Worm (Caenorhabditis elegans): ENCODE measurements around the gene F13A2.10.
A peak's percentile ranks its signal among the peaks of the same experiment; 100 is the strongest.

The F13A2.10 gene

ce11 chrV:4357369-4357768 lies 28.7 kb downstream of the F13A2.10 start (continued):
- TF ChIP-seq lin-13 (GFP tag; optimal IDR thresholded peaks at IDR 0.05), result no peak
- no peak for TF ChIP-seq pqm-1 (tag; optimal IDR thresholded peaks at IDR 0.05)
- no peak for TF ChIP-seq mab-9 (GFP tag; IDR thresholded peaks at IDR 0.05)
- TF ChIP-seq dsc-1 (tag; optimal IDR thresholded peaks at IDR 0.05), result no peak
- no peak for TF ChIP-seq egl-13 (tag; optimal IDR thresholded peaks at IDR 0.05)
- no peak for TF ChIP-seq vab-15 (tag; optimal IDR thresholded peaks at IDR 0.05)
- no peak for TF ChIP-seq ceh-90 (tag; optimal IDR thresholded peaks at IDR 0.05)
- TF ChIP-seq nhr-11 (tag; optimal IDR thresholded peaks at IDR 0.05), result no peak
- TF ChIP-seq ceh-8 (GFP tag; optimal IDR thresholded peaks at IDR 0.05), result peak; percentile 49
- no peak for TF ChIP-seq ama-1 (optimal IDR thresholded peaks at IDR 0.05)
- no peak for TF ChIP-seq egl-27 (tag; optimal IDR thresholded peaks at IDR 0.05)

DNA sequence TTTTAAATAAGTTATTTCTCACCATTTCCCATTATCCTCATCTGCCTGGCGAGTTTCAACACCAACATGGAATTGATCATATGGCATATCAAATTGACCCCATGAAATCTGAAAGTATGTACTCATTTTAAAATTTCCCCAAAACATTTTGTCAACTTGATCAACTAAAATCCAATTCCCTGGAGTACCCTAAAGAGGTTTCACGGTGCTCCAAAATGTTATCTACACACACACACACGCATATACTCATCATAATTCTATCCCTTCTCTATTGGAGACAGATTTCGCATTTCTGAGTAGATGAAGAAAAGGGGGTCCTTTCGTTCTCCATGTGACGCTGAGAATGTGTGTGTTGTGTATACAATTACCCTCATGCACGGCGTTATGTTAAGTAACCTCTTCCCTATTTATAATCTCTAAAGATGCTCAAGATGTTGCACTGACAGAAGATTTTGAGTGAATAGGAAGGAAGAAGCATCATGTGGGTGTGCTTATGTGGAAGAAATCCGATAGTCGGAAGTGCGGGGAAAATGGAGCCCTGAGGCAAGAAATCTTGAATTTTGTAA lies 29.9 kb downstream of the F13A2.10 start:
- TF ChIP-seq nhr-71 (tag; optimal IDR thresholded peaks at IDR 0.05) (peak; percentile 24), unc-62 (GFP tag; optimal IDR thresholded peaks at IDR 0.05) (no peak), nhr-20 (tag; optimal IDR thresholded peaks at IDR 0.05) (no peak), fkh-10 (GFP tag; optimal IDR thresholded peaks at IDR 0.05) (no peak), unc-130 (tag; optimal IDR thresholded peaks at IDR 0.05) (no peak), ceh-63 (GFP tag; optimal IDR thresholded peaks at IDR 0.05) (no peak), C34B4.2 (tag; optimal IDR thresholded peaks at IDR 0.05) (no peak), skn-1 (tag; optimal IDR thresholded peaks at IDR 0.05) (no peak), lin-14 (GFP tag; optimal IDR thresholded peaks at IDR 0.05) (peak; percentile 52), nhr-85 (tag) (no peak), elt-3 (tag; optimal IDR thresholded peaks at IDR 0.05) (no peak)

DNA sequence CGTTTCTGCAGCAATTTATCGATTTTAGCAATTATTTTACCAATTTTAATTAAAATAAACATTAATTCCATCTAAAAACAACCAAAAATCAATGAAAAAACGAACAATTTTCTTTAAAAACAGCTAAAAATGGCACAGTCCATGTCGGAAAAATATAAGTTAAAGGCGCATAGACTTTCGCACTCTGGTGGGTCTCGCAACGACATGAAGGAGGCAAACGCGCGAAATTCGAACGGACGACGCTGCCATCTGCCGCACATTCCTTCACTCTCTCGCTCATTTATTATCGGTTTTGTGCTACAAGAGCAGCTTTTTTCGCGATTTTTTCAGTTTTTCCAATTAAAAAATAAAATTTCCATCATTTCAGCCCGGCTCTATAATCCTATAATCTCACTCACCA lies 39.3 kb downstream of the F13A2.10 start, which contains the start of gene mcm-7:
Gene mcm-7, plus strand, starts transcription at position 368 of the 400 bp plus-strand sequence.
- TF ChIP-seq mep-1 (tag; optimal IDR thresholded peaks at IDR 0.05), result no peak
- peak; percentile 14; the same call in 1 of the 2 replicates for TF ChIP-seq grh-1 (GFP tag; IDR thresholded peaks at IDR 0.05)
- TF ChIP-seq hpl-2 (GFP tag; optimal IDR thresholded peaks at IDR 0.05), result no peak
- peak; percentile 91 to 96 (median 95) for TF ChIP-seq dpl-1 (GFP tag; optimal IDR thresholded peaks at IDR 0.05)
- TF ChIP-seq F16B12.6 (tag; optimal IDR thresholded peaks at IDR 0.05), result peak; percentile 37
- TF ChIP-seq blmp-1 (tag; optimal IDR thresholded peaks at IDR 0.05), result no peak
- TF ChIP-seq nhr-237 (tag; optimal IDR thresholded peaks at IDR 0.05), result no peak
- TF ChIP-seq unc-130 (tag; optimal IDR thresholded peaks at IDR 0.05), result peak; percentile 43
- TF ChIP-seq snpc-4 (tag; optimal IDR thresholded peaks at IDR 0.05), result peak; percentile 17
- no peak for TF ChIP-seq pag-3 (tag; optimal IDR thresholded peaks at IDR 0.05; ENCODE audit: borderline replicate concordance, insufficient read depth)
- no peak for TF ChIP-seq nhr-12 (tag; optimal IDR thresholded peaks at IDR 0.05)
- peak; percentile 46 for TF ChIP-seq xbp-1 (tag; optimal IDR thresholded peaks at IDR 0.05)
- TF ChIP-seq ceh-82 (tag; optimal IDR thresholded peaks at IDR 0.05), result peak in 2 of 3 experiments; percentile 15 to 75
- peak; percentile 33 for TF ChIP-seq lin-15B (tag; optimal IDR thresholded peaks at IDR 0.05)
- TF ChIP-seq snu-23 (GFP tag; optimal IDR thresholded peaks at IDR 0.05), result peak; percentile 64
- peak; percentile 18 for TF ChIP-seq jun-1 (tag; optimal IDR thresholded peaks at IDR 0.05)
- peak; percentile 37 for TF ChIP-seq unc-86 (tag; optimal IDR thresholded peaks at IDR 0.05)
- no peak for TF ChIP-seq unc-30 (tag; optimal IDR thresholded peaks at IDR 0.05)
- TF ChIP-seq nhr-47 (tag; optimal IDR thresholded peaks at IDR 0.05), result peak; percentile 58
- peak in 2 of 6 experiments; percentile 11 to 58 for TF ChIP-seq elt-3 (tag; optimal IDR thresholded peaks at IDR 0.05)
- TF ChIP-seq lir-3 (tag; optimal IDR thresholded peaks at IDR 0.05; ENCODE audit: poor library complexity), result no peak
- no peak for TF ChIP-seq efl-3 (GFP tag; optimal IDR thresholded peaks at IDR 0.05)
- TF ChIP-seq lsy-2 (tag; optimal IDR thresholded peaks at IDR 0.05), result peak; percentile 64 to 86
- TF ChIP-seq nhr-77 (tag; optimal IDR thresholded peaks at IDR 0.05), result peak; percentile 46
- TF ChIP-seq nhr-71 (tag; optimal IDR thresholded peaks at IDR 0.05), result peak; percentile 68
- no peak for TF ChIP-seq C04F5.9 (tag; optimal IDR thresholded peaks at IDR 0.05)
- TF ChIP-seq lin-39 (tag; optimal IDR thresholded peaks at IDR 0.05), result no peak
- TF ChIP-seq lin-13 (GFP tag; optimal IDR thresholded peaks at IDR 0.05), result peak; percentile 16
- peak; percentile 30 for TF ChIP-seq fkh-8 (tag; optimal IDR thresholded peaks at IDR 0.05)
- peak; percentile 38 for TF ChIP-seq lin-14 (GFP tag; optimal IDR thresholded peaks at IDR 0.05)
- TF ChIP-seq mdl-1 (tag; optimal IDR thresholded peaks at IDR 0.05), result peak in 1 of 2 experiments; percentile 53
- TF ChIP-seq zip-4 (GFP tag; optimal IDR thresholded peaks at IDR 0.05), result no peak
- TF ChIP-seq nhr-28 (tag; optimal IDR thresholded peaks at IDR 0.05), result no peak
